Fruit fly (Drosophila melanogaster) whole organism, embryonic: Measurements from ENCODE around the gene Rbfox1.

Source experiments
- ATbp ChIP-seq: fragments of 200-800 bp; sonication (Bioruptor generic); optimal IDR thresholded peaks from 2 replicates; lab custom pipeline; 2017; ENCODE audit warnings: missing biosample characterization, mild to moderate bottlenecking, missing genetic modification characterization, missing genetic modification reagents
- CG10147 ChIP-seq: fragments of 200-800 bp; sonication (Bioruptor generic); optimal IDR thresholded peaks from 2 replicates; lab custom pipeline; 2019; ENCODE audit warnings: missing biosample characterization, mild to moderate bottlenecking, missing genetic modification characterization, moderate library complexity
- CG10543 ChIP-seq: fragments of 200-800 bp; sonication (Bioruptor generic); optimal IDR thresholded peaks from 3 replicates; lab custom pipeline; 2017; ENCODE audit warnings: missing biosample characterization, mild to moderate bottlenecking, missing genetic modification characterization, moderate library complexity
- CG10979 ChIP-seq: fragments of 200-800 bp; sonication (Bioruptor generic); optimal IDR thresholded peaks from 2 replicates; lab custom pipeline; 2018; ENCODE audit warnings: missing biosample characterization, mild to moderate bottlenecking, missing genetic modification characterization, moderate library complexity
- CG11504 ChIP-seq: fragments of 200-800 bp; sonication (Bioruptor generic); optimal IDR thresholded peaks from 3 replicates; lab custom pipeline; 2019; ENCODE audit warnings: missing biosample characterization, mild to moderate bottlenecking, missing genetic modification characterization, moderate library complexity
- CG14710 ChIP-seq: fragments of 200-800 bp; sonication (Bioruptor generic); optimal IDR thresholded peaks from 3 replicates; lab custom pipeline; 2019; ENCODE audit warnings: missing biosample characterization, mild to moderate bottlenecking, missing genetic modification characterization, moderate library complexity
- CG15601 ChIP-seq: fragments of 200-800 bp; sonication (Bioruptor generic); optimal IDR thresholded peaks from 3 replicates; lab custom pipeline; 2019; ENCODE audit warnings: missing biosample characterization, mild to moderate bottlenecking, missing genetic modification characterization, moderate library complexity
- CG18262 ChIP-seq: fragments of 200-800 bp; optimal IDR thresholded peaks from 3 replicates; lab custom pipeline; 2019; ENCODE audit warnings: missing biosample characterization, mild to moderate bottlenecking, missing genetic modification characterization, moderate library complexity
- CG2889 ChIP-seq: fragments of 200-800 bp; sonication (Bioruptor generic); IDR thresholded peaks from 3 replicates; pipeline ENCODE4 v1.3.6; 2022; ENCODE audit warnings: missing biosample characterization, missing genetic modification characterization
- CG6254 ChIP-seq: fragments of 200-800 bp; sonication (Bioruptor generic); optimal IDR thresholded peaks from 3 replicates; lab custom pipeline; 2017; ENCODE audit warnings: mild to moderate bottlenecking, missing biosample characterization, missing genetic modification reagents, missing genetic modification characterization
- CG6272 ChIP-seq: fragments of 200-800 bp; sonication (Bioruptor generic); IDR thresholded peaks from 2 replicates; pipeline ENCODE4 v1.3.6; 2022; ENCODE audit warnings: missing biosample characterization, missing genetic modification characterization
- CG6791 ChIP-seq: fragments of 200-800 bp; sonication (Bioruptor generic); IDR thresholded peaks from 3 replicates; pipeline ENCODE4 v1.3.6; 2022; ENCODE audit warnings: missing biosample characterization, missing genetic modification characterization; ENCODE audit not compliant: partially characterized antibody
- CG7928 ChIP-seq: fragments of 200-800 bp; sonication (Bioruptor generic); optimal IDR thresholded peaks from 2 replicates; lab custom pipeline; 2017; ENCODE audit warnings: missing biosample characterization, mild to moderate bottlenecking, missing genetic modification characterization
- CG8924 ChIP-seq: fragments of 200-800 bp; optimal IDR thresholded peaks from 3 replicates; lab custom pipeline; 2019; ENCODE audit warnings: missing biosample characterization, mild to moderate bottlenecking, missing genetic modification characterization, moderate library complexity
- CG9437 ChIP-seq: fragments of 200-800 bp; sonication (Bioruptor generic); optimal IDR thresholded peaks from 2 replicates; lab custom pipeline; 2018; ENCODE audit warnings: missing biosample characterization, mild to moderate bottlenecking, missing genetic modification characterization
- CG9817 ChIP-seq: fragments of 200-800 bp; sonication (Bioruptor generic); optimal IDR thresholded peaks from 2 replicates; lab custom pipeline; 2018; ENCODE audit warnings: missing biosample characterization, mild to moderate bottlenecking, missing genetic modification characterization, moderate library complexity
- Dp ChIP-seq: fragments of 200-800 bp; sonication (Bioruptor generic); optimal IDR thresholded peaks from 2 replicates; lab custom pipeline; 2018; ENCODE audit warnings: missing biosample characterization, mild to moderate bottlenecking, missing genetic modification characterization, moderate library complexity
- E2f2 ChIP-seq: fragments of 200-800 bp; sonication (Bioruptor generic); IDR thresholded peaks from 2 replicates; pipeline ENCODE4 v1.3.6; 2022; ENCODE audit warnings: missing biosample characterization, missing genetic modification characterization
- Fer3 ChIP-seq: fragments of 200-800 bp; sonication (Bioruptor generic); optimal IDR thresholded peaks from 2 replicates; lab custom pipeline; 2018; ENCODE audit warnings: missing biosample characterization, mild to moderate bottlenecking, missing genetic modification characterization, moderate library complexity
- H2.0 ChIP-seq: fragments of 200-800 bp; sonication (Bioruptor generic); IDR thresholded peaks from 2 replicates; pipeline ENCODE4 v1.3.6; 2022; ENCODE audit warnings: missing biosample characterization, missing genetic modification characterization
- HmgD ChIP-seq: fragments of 200-800 bp; sonication (Bioruptor generic); optimal IDR thresholded peaks from 3 replicates; lab custom pipeline; 2016; ENCODE audit warnings: missing biosample characterization, missing genetic modification characterization
- Hmr ChIP-seq: fragments of 200-800 bp; sonication (Bioruptor generic); optimal IDR thresholded peaks from 3 replicates; lab custom pipeline; 2017; ENCODE audit warnings: mild to moderate bottlenecking, missing biosample characterization, missing genetic modification reagents, missing genetic modification characterization
- Hmx ChIP-seq: fragments of 200-800 bp; sonication (Bioruptor generic); optimal IDR thresholded peaks from 2 replicates; lab custom pipeline; 2016; ENCODE audit warnings: missing biosample characterization, missing genetic modification characterization
- NC2α ChIP-seq: fragments of 200-800 bp; sonication (Bioruptor generic); optimal IDR thresholded peaks from 2 replicates; lab custom pipeline; 2016; ENCODE audit warnings: missing biosample characterization, missing genetic modification characterization
- Nf-YC ChIP-seq: fragments of 200-800 bp; optimal IDR thresholded peaks from 3 replicates; lab custom pipeline; 2019; ENCODE audit warnings: missing biosample characterization, mild to moderate bottlenecking, missing genetic modification characterization, moderate library complexity
- Rx ChIP-seq: fragments of 200-800 bp; sonication (Bioruptor generic); IDR thresholded peaks from 2 replicates; pipeline ENCODE4 v1.3.6; 2022; ENCODE audit warnings: missing biosample characterization, missing genetic modification characterization
- Spps ChIP-seq: fragments of 200-800 bp; sonication (Bioruptor generic); optimal IDR thresholded peaks from 2 replicates; lab custom pipeline; 2018; ENCODE audit warnings: missing biosample characterization, mild to moderate bottlenecking, missing genetic modification characterization
- Taf1 ChIP-seq: fragments of 200-800 bp; sonication (Bioruptor generic); IDR thresholded peaks from 2 replicates; pipeline ENCODE4 v1.3.6; 2022; ENCODE audit warnings: missing biosample characterization, missing genetic modification characterization
- Trl ChIP-seq, 3 experiments: fragments of >200 bp in 2 of 3; fragments of 200-800 bp in 1 of 3; sonication (Bioruptor generic) in 1 of 3; optimal IDR thresholded peaks; 2 replicates in 1 of 3; 3 replicates in 2 of 3; lab custom pipeline; 2016 to 2017; ENCODE audit warnings: missing biosample characterization in 1 of 3, missing genetic modification characterization in 1 of 3
- Xrp1 ChIP-seq: fragments of 200-800 bp; sonication (Bioruptor generic); IDR thresholded peaks from 2 replicates; pipeline ENCODE4 v1.3.6; 2022; ENCODE audit warnings: missing biosample characterization, missing genetic modification characterization
- danr ChIP-seq: fragments of 200-800 bp; sonication (Bioruptor generic); IDR thresholded peaks from 2 replicates; pipeline ENCODE4 v1.3.6; 2022; ENCODE audit warnings: missing biosample characterization, missing genetic modification characterization
- eve ChIP-seq, 2 experiments: fragments of >200 bp; optimal IDR thresholded peaks; 2 replicates each; lab custom pipeline; 2017; ENCODE audit warnings: missing biosample characterization in 2 of 2, missing genetic modification characterization in 2 of 2
- fd96Cb ChIP-seq: fragments of 200-800 bp; sonication (Bioruptor generic); optimal IDR thresholded peaks from 2 replicates; lab custom pipeline; 2018; ENCODE audit warnings: missing biosample characterization, mild to moderate bottlenecking, missing genetic modification characterization, moderate library complexity
- hkb ChIP-seq, 2 experiments: fragments of 200-800 bp in 1 of 2; fragments of >200 bp in 1 of 2; sonication (Bioruptor generic) in 1 of 2; IDR thresholded peaks in 1 of 2; optimal IDR thresholded peaks in 1 of 2; 2 replicates each; pipeline versions ENCODE4 v1.3.6 to Lab custom; 2017 to 2022; ENCODE audit warnings: missing biosample characterization in 1 of 2, missing genetic modification characterization in 1 of 2
- hth ChIP-seq: fragments of >200 bp; optimal IDR thresholded peaks from 2 replicates; lab custom pipeline; 2017; ENCODE audit warnings: inconsistent platforms
- insv ChIP-seq, 2 experiments: fragments of 200-800 bp; sonication (Bioruptor generic); optimal IDR thresholded peaks; 3 replicates each; lab custom pipeline; 2016 to 2018; ENCODE audit warnings: missing biosample characterization in 2 of 2, missing genetic modification characterization in 2 of 2
- mld ChIP-seq: fragments of 200-800 bp; sonication (Bioruptor generic); IDR thresholded peaks from 3 replicates; pipeline ENCODE4 v1.3.6; 2022; ENCODE audit warnings: missing biosample characterization, missing genetic modification characterization; ENCODE audit not compliant: partially characterized antibody
- pan ChIP-seq, 4 experiments: fragments of >200 bp in 3 of 4; fragments of 200-800 bp in 1 of 4; sonication (Bioruptor generic) in 1 of 4; optimal IDR thresholded peaks in 3 of 4; IDR thresholded peaks in 1 of 4; 2 replicates each; pipeline versions ENCODE4 v1.3.6 to Lab custom; 2017 to 2022; ENCODE audit warnings: missing biosample characterization in 2 of 4, missing genetic modification characterization in 2 of 4, mixed read lengths in 1 of 4
- phol ChIP-seq: fragments of 200-800 bp; sonication (Bioruptor generic); optimal IDR thresholded peaks from 3 replicates; lab custom pipeline; 2018; ENCODE audit warnings: missing biosample characterization, mild to moderate bottlenecking, missing genetic modification characterization, moderate library complexity
- pnt ChIP-seq: fragments of 200-800 bp; sonication (Bioruptor generic); optimal IDR thresholded peaks from 3 replicates; lab custom pipeline; 2016; ENCODE audit warnings: missing biosample characterization, missing genetic modification characterization
- prd ChIP-seq, 3 experiments: fragments of >200 bp in 2 of 3; fragments of 200-800 bp in 1 of 3; sonication (Bioruptor generic) in 1 of 3; optimal IDR thresholded peaks in 2 of 3; IDR thresholded peaks in 1 of 3; 2 replicates in 2 of 3; 3 replicates in 1 of 3; pipeline versions ENCODE4 v1.3.6 to Lab custom; 2017 to 2022; ENCODE audit warnings: missing biosample characterization in 1 of 3, missing genetic modification characterization in 1 of 3
- run ChIP-seq: fragments of 200-800 bp; sonication (Bioruptor generic); optimal IDR thresholded peaks from 3 replicates; lab custom pipeline; 2018; ENCODE audit warnings: missing biosample characterization, mild to moderate bottlenecking, missing genetic modification characterization
- sim ChIP-seq: fragments of 200-800 bp; sonication (Bioruptor generic); IDR thresholded peaks from 2 replicates; pipeline ENCODE4 v1.3.6; 2022; ENCODE audit warnings: missing biosample characterization, missing genetic modification characterization
- slbo ChIP-seq: fragments of 200-800 bp; sonication (Bioruptor generic); IDR thresholded peaks from 2 replicates; pipeline ENCODE4 v1.3.6; 2022; ENCODE audit warnings: missing biosample characterization, missing genetic modification characterization
- toy ChIP-seq: fragments of 200-800 bp; sonication (Bioruptor generic); IDR thresholded peaks from 2 replicates; pipeline ENCODE4 v1.3.6; 2022; ENCODE audit warnings: missing biosample characterization, missing genetic modification characterization
- trem ChIP-seq: fragments of 200-800 bp; optimal IDR thresholded peaks from 3 replicates; lab custom pipeline; 2019; ENCODE audit warnings: missing biosample characterization, mild to moderate bottlenecking, missing genetic modification characterization, moderate library complexity
- vvl ChIP-seq: fragments of 200-800 bp; sonication (Bioruptor generic); IDR thresholded peaks from 2 replicates; pipeline ENCODE4 v1.3.6; 2022; ENCODE audit warnings: missing biosample characterization, missing genetic modification characterization
- wor ChIP-seq: fragments of 200-800 bp; sonication (Bioruptor generic); IDR thresholded peaks from 2 replicates; pipeline ENCODE4 v1.3.6; 2022; ENCODE audit warnings: missing biosample characterization, missing genetic modification characterization

The Rbfox1 gene

DNA sequence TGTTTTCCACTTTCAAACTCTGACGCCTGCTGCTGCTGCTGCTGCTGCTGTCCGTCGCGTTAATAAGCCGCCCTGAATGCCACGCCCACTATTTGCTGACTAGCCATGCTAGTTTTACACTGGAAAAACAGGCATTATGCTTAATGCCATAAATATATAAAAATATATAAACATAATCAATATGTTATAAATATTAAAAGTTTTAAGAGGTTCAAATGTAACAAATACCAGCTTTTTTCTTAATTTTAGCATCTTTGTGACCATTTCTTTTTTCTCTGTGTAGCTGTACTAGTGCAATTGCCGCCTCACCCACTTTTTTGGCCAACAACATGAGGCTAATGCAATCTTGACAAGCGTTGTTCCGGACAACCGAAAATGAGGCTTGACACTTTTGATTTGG is 33.6 kb downstream of the Rbfox1 start (continued):
- no peak for TF ChIP-seq toy
- TF ChIP-seq Nf-YC = peak; percentile 8
- TF ChIP-seq hth (lab: Kevin White, UChicago) = no peak
- TF ChIP-seq Fer3 = peak; percentile 20
- peak; percentile 3 for TF ChIP-seq CG9817
- TF ChIP-seq insv (GFP tag; optimal IDR thresholded peaks at IDR 0.05; lab: Kevin White, UChicago) = no peak
- TF ChIP-seq CG6791 (GFP tag; lab: Robert Waterston, UW) = no peak
- 0 out of 3 replicates have a peak, but pooled peaks have one; percentile 14 for TF ChIP-seq CG2889 (GFP tag; lab: Robert Waterston, UW)
- TF ChIP-seq Spps (tag; lab: Kevin White, UChicago) = peak; percentile 43
- TF ChIP-seq NC2α (GFP tag; lab: Kevin White, UChicago) = no peak
- TF ChIP-seq CG9437 (GFP tag; lab: Kevin White, UChicago) = no peak
- no peak for TF ChIP-seq CG15601 (tag; lab: Kevin White, UChicago)
- TF ChIP-seq CG6272 (GFP tag; lab: Robert Waterston, UW) = no peak
- peak; percentile 39 for TF ChIP-seq CG8924
- TF ChIP-seq vvl (GFP tag; lab: Robert Waterston, UW) = 0 out of 2 replicates have a peak, but pooled peaks have one; percentile 57
- TF ChIP-seq mld (GFP tag; lab: Robert Waterston, UW) = no peak
- TF ChIP-seq Dp (GFP tag; lab: Kevin White, UChicago) = no peak
- peak; percentile 65 for TF ChIP-seq CG11504 (tag; lab: Kevin White, UChicago)
- peak; percentile 39 for TF ChIP-seq fd96Cb (tag; lab: Kevin White, UChicago)
- TF ChIP-seq sim = no peak
- TF ChIP-seq danr (GFP tag; lab: Robert Waterston, UW) = no peak
- no peak for TF ChIP-seq HmgD (GFP tag; lab: Kevin White, UChicago)
- no peak; the same call in 1 of the 2 replicates for TF ChIP-seq Rx
- TF ChIP-seq wor (GFP tag; lab: Robert Waterston, UW) = 0 out of 2 replicates have a peak, but pooled peaks have one; percentile 23
- TF ChIP-seq E2f2 (GFP tag; lab: Robert Waterston, UW) = peak; percentile 30; the same call in 1 of the 2 replicates
- peak; percentile 37 for TF ChIP-seq Hmr (GFP tag; lab: Kevin White, UChicago)
- TF ChIP-seq pan (optimal IDR thresholded peaks at IDR 0.05; lab: Kevin White, UChicago) = no peak
- peak in 1 of 2 experiments; percentile 23 for TF ChIP-seq pan (GFP tag; optimal IDR thresholded peaks at IDR 0.05 in 1 of 2, IDR thresholded peaks at IDR 0.05 in 1 of 2)
- TF ChIP-seq Trl (optimal IDR thresholded peaks at IDR 0.05; lab: Kevin White, UChicago) = no peak
- no peak for TF ChIP-seq Trl (GFP tag; optimal IDR thresholded peaks at IDR 0.05; lab: Kevin White, UChicago)
- no peak for TF ChIP-seq hkb (optimal IDR thresholded peaks at IDR 0.05; lab: Kevin White, UChicago)
- TF ChIP-seq hkb (GFP tag; IDR thresholded peaks at IDR 0.05; lab: Robert Waterston, UW) = peak; percentile 47; the same call in 1 of the 2 replicates
- TF ChIP-seq CG6254 (GFP tag; lab: Kevin White, UChicago) = peak; percentile 32
- peak; percentile 14 for TF ChIP-seq ATbp
- TF ChIP-seq pnt (GFP tag; lab: Kevin White, UChicago) = no peak
- TF ChIP-seq eve (GFP tag; optimal IDR thresholded peaks at IDR 0.05; lab: Kevin White, UChicago) = peak in 1 of 2 experiments; percentile 53
- no peak for TF ChIP-seq prd (optimal IDR thresholded peaks at IDR 0.05; lab: Kevin White, UChicago)
- TF ChIP-seq prd (GFP tag; IDR thresholded peaks at IDR 0.05; lab: Robert Waterston, UW) = peak; percentile 70
- TF ChIP-seq CG10147 (GFP tag; lab: Kevin White, UChicago) = no peak
- TF ChIP-seq Xrp1 (GFP tag; lab: Robert Waterston, UW) = peak; percentile 71
- peak; percentile 44 for TF ChIP-seq CG14710 (tag; lab: Kevin White, UChicago)
- TF ChIP-seq phol = peak; percentile 57
- no peak for TF ChIP-seq Taf1 (GFP tag; lab: Robert Waterston, UW)
- TF ChIP-seq CG18262 (tag; lab: Kevin White, UChicago) = peak; percentile 71
- no peak for TF ChIP-seq Hmx (GFP tag; lab: Kevin White, UChicago)
- no peak for TF ChIP-seq CG7928 (GFP tag; lab: Kevin White, UChicago)
- TF ChIP-seq trem (tag; lab: Kevin White, UChicago) = peak; percentile 19
- no peak for TF ChIP-seq run (tag; lab: Kevin White, UChicago)
- 0 out of 2 replicates have a peak, but pooled peaks have one; percentile 29 for TF ChIP-seq slbo (GFP tag; lab: Robert Waterston, UW)
- no peak for TF ChIP-seq H2.0 (GFP tag; lab: Robert Waterston, UW)
- peak; percentile 62 for TF ChIP-seq CG10979 (tag; lab: Kevin White, UChicago)
- TF ChIP-seq CG10543 (GFP tag; lab: Kevin White, UChicago) = no peak
